Fruit fly (Drosophila melanogaster) whole organism, embryonic: ENCODE results near the gene mil.

Experiments used
- B-H2 ChIP-seq: fragments of 200-800 bp; sonication (Bioruptor generic); optimal IDR thresholded peaks from 2 replicates; lab custom pipeline; 2018; ENCODE audit warnings: missing biosample characterization, mild to moderate bottlenecking, missing genetic modification characterization
- CG10321 ChIP-seq: fragments of 200-800 bp; sonication (Bioruptor generic); IDR thresholded peaks from 2 replicates; pipeline ENCODE4 v1.3.6; 2022; ENCODE audit warnings: missing biosample characterization, missing genetic modification characterization
- CG10543 ChIP-seq: fragments of 200-800 bp; sonication (Bioruptor generic); optimal IDR thresholded peaks from 3 replicates; lab custom pipeline; 2017; ENCODE audit warnings: missing biosample characterization, mild to moderate bottlenecking, missing genetic modification characterization, moderate library complexity
- CG11247 ChIP-seq: fragments of 200-800 bp; sonication (Bioruptor generic); IDR thresholded peaks from 2 replicates; pipeline ENCODE4 v1.3.6; 2022; ENCODE audit warnings: missing biosample characterization, missing genetic modification characterization
- CG1233 ChIP-seq: fragments of 200-800 bp; sonication (Bioruptor generic); optimal IDR thresholded peaks from 4 replicates; lab custom pipeline; 2018; ENCODE audit warnings: missing biosample characterization, mild to moderate bottlenecking, missing genetic modification characterization
- CG12659 ChIP-seq: fragments of 200-800 bp; sonication (Bioruptor generic); optimal IDR thresholded peaks from 3 replicates; lab custom pipeline; 2017; ENCODE audit warnings: mild to moderate bottlenecking, missing biosample characterization, missing genetic modification reagents, missing genetic modification characterization
- CG12744 ChIP-seq: fragments of 200-800 bp; sonication (Bioruptor generic); optimal IDR thresholded peaks from 2 replicates; lab custom pipeline; 2016; ENCODE audit warnings: missing biosample characterization, missing genetic modification characterization
- CG13624 ChIP-seq: fragments of 200-800 bp; sonication (Bioruptor generic); optimal IDR thresholded peaks from 2 replicates; lab custom pipeline; 2016; ENCODE audit warnings: missing biosample characterization, missing genetic modification characterization
- CG14050 ChIP-seq: fragments of 200-800 bp; sonication (Bioruptor generic); IDR thresholded peaks from 3 replicates; pipeline ENCODE4 v1.3.6; 2022; ENCODE audit warnings: missing biosample characterization, missing genetic modification characterization
- CG14667 ChIP-seq: fragments of 200-800 bp; sonication (Bioruptor generic); IDR thresholded peaks from 2 replicates; pipeline ENCODE4 v1.3.6; 2022; ENCODE audit warnings: missing biosample characterization, missing genetic modification characterization
- CG16863 ChIP-seq: fragments of 200-800 bp; sonication (Bioruptor generic); optimal IDR thresholded peaks from 3 replicates; lab custom pipeline; 2016; ENCODE audit warnings: missing biosample characterization, missing genetic modification characterization
- CG17912 ChIP-seq: fragments of 200-800 bp; sonication (Bioruptor generic); optimal IDR thresholded peaks from 2 replicates; lab custom pipeline; 2018; ENCODE audit warnings: missing biosample characterization, mild to moderate bottlenecking, missing genetic modification characterization
- CG18011 ChIP-seq: fragments of 200-800 bp; sonication (Bioruptor generic); optimal IDR thresholded peaks from 2 replicates; lab custom pipeline; 2017; ENCODE audit warnings: missing biosample characterization, missing genetic modification characterization, mild to moderate bottlenecking, moderate library complexity, missing genotype
- CG2199 ChIP-seq: fragments of 200-800 bp; sonication (Bioruptor generic); IDR thresholded peaks from 3 replicates; pipeline ENCODE4 v1.3.6; 2022; ENCODE audit warnings: missing biosample characterization, missing genetic modification characterization
- CG2712 ChIP-seq: fragments of 200-800 bp; optimal IDR thresholded peaks from 3 replicates; lab custom pipeline; 2019; ENCODE audit warnings: missing biosample characterization, mild to moderate bottlenecking, missing genetic modification characterization, moderate library complexity
- CG30403 ChIP-seq: fragments of 200-800 bp; sonication (Bioruptor generic); optimal IDR thresholded peaks from 3 replicates; lab custom pipeline; 2016; ENCODE audit warnings: missing biosample characterization, missing genetic modification characterization
- CG33213 ChIP-seq: fragments of 200-800 bp; sonication (Bioruptor generic); optimal IDR thresholded peaks from 3 replicates; lab custom pipeline; 2016; ENCODE audit warnings: missing biosample characterization, missing genetic modification characterization
- CG3838 ChIP-seq: fragments of 200-800 bp; sonication (Bioruptor generic); optimal IDR thresholded peaks from 3 replicates; lab custom pipeline; 2016; ENCODE audit warnings: missing biosample characterization, missing genetic modification characterization
- CG4360 ChIP-seq: fragments of 200-800 bp; sonication (Bioruptor generic); IDR thresholded peaks from 2 replicates; pipeline ENCODE4 v1.3.6; 2022; ENCODE audit warnings: missing biosample characterization, missing genetic modification characterization
- CG4404 ChIP-seq: fragments of 200-800 bp; sonication (Bioruptor generic); IDR thresholded peaks from 2 replicates; pipeline ENCODE4 v1.3.6; 2022; ENCODE audit warnings: missing biosample characterization, missing genetic modification characterization
- CG7357 ChIP-seq: fragments of 200-800 bp; sonication (Bioruptor generic); IDR thresholded peaks from 3 replicates; pipeline ENCODE4 v1.3.6; 2022; ENCODE audit warnings: missing biosample characterization, missing genetic modification characterization
- CG7556 ChIP-seq: fragments of 200-800 bp; sonication (Bioruptor generic); optimal IDR thresholded peaks from 2 replicates; lab custom pipeline; 2017; ENCODE audit warnings: missing biosample characterization, mild to moderate bottlenecking, missing genetic modification characterization
- CG7963 ChIP-seq: fragments of 200-800 bp; sonication (Bioruptor generic); IDR thresholded peaks from 3 replicates; pipeline ENCODE4 v1.3.6; 2022; ENCODE audit warnings: missing biosample characterization, missing genetic modification characterization; ENCODE audit not compliant: partially characterized antibody
- CG8388 ChIP-seq: fragments of 200-800 bp; sonication (Bioruptor generic); optimal IDR thresholded peaks from 2 replicates; lab custom pipeline; 2019; ENCODE audit warnings: missing biosample characterization, mild to moderate bottlenecking, missing genetic modification characterization, moderate library complexity
- CG9797 ChIP-seq: fragments of 200-800 bp; sonication (Bioruptor generic); optimal IDR thresholded peaks from 3 replicates; lab custom pipeline; 2018; ENCODE audit warnings: missing biosample characterization, mild to moderate bottlenecking, missing genetic modification characterization
- CG9876 ChIP-seq: fragments of 200-800 bp; sonication (Bioruptor generic); optimal IDR thresholded peaks from 2 replicates; lab custom pipeline; 2016; ENCODE audit warnings: missing biosample characterization, missing genetic modification characterization
- CoRest ChIP-seq: fragments of 200-800 bp; sonication (Bioruptor generic); optimal IDR thresholded peaks from 3 replicates; lab custom pipeline; 2018; ENCODE audit warnings: missing biosample characterization, mild to moderate bottlenecking, missing genetic modification characterization, moderate library complexity
- Dad ChIP-seq: fragments of 200-800 bp; sonication (Bioruptor generic); optimal IDR thresholded peaks from 3 replicates; lab custom pipeline; 2016; ENCODE audit warnings: missing biosample characterization, missing genetic modification characterization
- Dll ChIP-seq: fragments of 200-800 bp; sonication (Bioruptor generic); IDR thresholded peaks from 4 replicates; pipeline ENCODE4 v1.3.6; 2022; ENCODE audit warnings: missing biosample characterization, missing genetic modification characterization; ENCODE audit not compliant: partially characterized antibody
- E2f2 ChIP-seq: fragments of 200-800 bp; sonication (Bioruptor generic); IDR thresholded peaks from 2 replicates; pipeline ENCODE4 v1.3.6; 2022; ENCODE audit warnings: missing biosample characterization, missing genetic modification characterization
- HLHmδ ChIP-seq: fragments of 200-800 bp; sonication (Bioruptor generic); optimal IDR thresholded peaks from 2 replicates; lab custom pipeline; 2018; ENCODE audit warnings: missing biosample characterization, mild to moderate bottlenecking, missing genetic modification characterization, moderate library complexity
- Hand ChIP-seq: fragments of 200-800 bp; sonication (Bioruptor generic); optimal IDR thresholded peaks from 2 replicates; lab custom pipeline; 2017; ENCODE audit warnings: mild to moderate bottlenecking, missing biosample characterization, missing genetic modification reagents, missing genetic modification characterization
- Mad ChIP-seq: fragments of 200-800 bp; sonication (Bioruptor generic); optimal IDR thresholded peaks from 2 replicates; lab custom pipeline; 2016; ENCODE audit warnings: missing biosample characterization, missing genetic modification characterization
- Myb ChIP-seq: fragments of 200-800 bp; sonication (Bioruptor generic); optimal IDR thresholded peaks from 2 replicates; lab custom pipeline; 2016; ENCODE audit warnings: missing biosample characterization, missing genetic modification characterization
- Neu2 ChIP-seq: fragments of 200-800 bp; sonication (Bioruptor generic); optimal IDR thresholded peaks from 3 replicates; lab custom pipeline; 2016; ENCODE audit warnings: missing biosample characterization, missing genetic modification characterization, borderline replicate concordance
- Scr ChIP-seq: fragments of 200-800 bp; sonication (Bioruptor generic); IDR thresholded peaks from 2 replicates; pipeline ENCODE4 v1.3.6; 2022; ENCODE audit warnings: missing biosample characterization, missing genetic modification characterization; ENCODE audit not compliant: partially characterized antibody
- ash1 ChIP-seq: fragments of 200-800 bp; sonication (Bioruptor generic); optimal IDR thresholded peaks from 2 replicates; lab custom pipeline; 2018; ENCODE audit warnings: missing biosample characterization, mild to moderate bottlenecking, missing genetic modification characterization
- cg ChIP-seq: fragments of 200-800 bp; sonication (Bioruptor generic); optimal IDR thresholded peaks from 3 replicates; lab custom pipeline; 2019; ENCODE audit warnings: missing biosample characterization, mild to moderate bottlenecking, missing genetic modification characterization, moderate library complexity
- ewg ChIP-seq: fragments of 200-800 bp; sonication (Bioruptor generic); optimal IDR thresholded peaks from 3 replicates; lab custom pipeline; 2017; ENCODE audit warnings: mild to moderate bottlenecking, missing biosample characterization, missing genetic modification reagents, missing genetic modification characterization
- gcm ChIP-seq: fragments of 200-800 bp; sonication (Bioruptor generic); optimal IDR thresholded peaks from 2 replicates; lab custom pipeline; 2019; ENCODE audit warnings: missing biosample characterization, mild to moderate bottlenecking, missing genetic modification characterization, moderate library complexity
- jumu ChIP-seq: fragments of 200-800 bp; sonication (Bioruptor generic); optimal IDR thresholded peaks from 3 replicates; lab custom pipeline; 2016; ENCODE audit warnings: missing biosample characterization, missing genetic modification characterization
- kay ChIP-seq: fragments of 200-800 bp; sonication (Bioruptor generic); optimal IDR thresholded peaks from 2 replicates; lab custom pipeline; 2016; ENCODE audit warnings: missing biosample characterization, missing genetic modification characterization
- ken ChIP-seq: fragments of 200-800 bp; sonication (Bioruptor generic); IDR thresholded peaks from 3 replicates; pipeline ENCODE4 v1.3.6; 2022; ENCODE audit warnings: missing biosample characterization, missing genetic modification characterization
- nerfin-2 ChIP-seq: fragments of 200-800 bp; sonication (Bioruptor generic); IDR thresholded peaks from 2 replicates; pipeline ENCODE4 v1.3.6; 2022; ENCODE audit warnings: missing biosample characterization, missing genetic modification characterization; ENCODE audit not compliant: partially characterized antibody
- oc ChIP-seq: fragments of 200-800 bp; sonication (Bioruptor generic); optimal IDR thresholded peaks from 2 replicates; lab custom pipeline; 2018; ENCODE audit warnings: missing biosample characterization, mild to moderate bottlenecking, missing genetic modification characterization, moderate library complexity
- pb ChIP-seq: fragments of 200-800 bp; sonication (Bioruptor generic); optimal IDR thresholded peaks from 3 replicates; lab custom pipeline; 2016; ENCODE audit warnings: missing biosample characterization, missing genetic modification characterization
- stwl ChIP-seq: fragments of 200-800 bp; sonication (Bioruptor generic); optimal IDR thresholded peaks from 3 replicates; lab custom pipeline; 2018; ENCODE audit warnings: missing biosample characterization, mild to moderate bottlenecking, missing genetic modification characterization, moderate library complexity
- tap ChIP-seq: fragments of 200-800 bp; optimal IDR thresholded peaks from 3 replicates; lab custom pipeline; 2019; ENCODE audit warnings: missing biosample characterization, mild to moderate bottlenecking, missing genetic modification characterization, moderate library complexity
- wek ChIP-seq: fragments of 200-800 bp; sonication (Bioruptor generic); optimal IDR thresholded peaks from 3 replicates; lab custom pipeline; 2018; ENCODE audit warnings: missing biosample characterization, mild to moderate bottlenecking, missing genetic modification characterization, moderate library complexity
- wor ChIP-seq: fragments of 200-800 bp; sonication (Bioruptor generic); IDR thresholded peaks from 2 replicates; pipeline ENCODE4 v1.3.6; 2022; ENCODE audit warnings: missing biosample characterization, missing genetic modification characterization

The mil gene

DNA sequence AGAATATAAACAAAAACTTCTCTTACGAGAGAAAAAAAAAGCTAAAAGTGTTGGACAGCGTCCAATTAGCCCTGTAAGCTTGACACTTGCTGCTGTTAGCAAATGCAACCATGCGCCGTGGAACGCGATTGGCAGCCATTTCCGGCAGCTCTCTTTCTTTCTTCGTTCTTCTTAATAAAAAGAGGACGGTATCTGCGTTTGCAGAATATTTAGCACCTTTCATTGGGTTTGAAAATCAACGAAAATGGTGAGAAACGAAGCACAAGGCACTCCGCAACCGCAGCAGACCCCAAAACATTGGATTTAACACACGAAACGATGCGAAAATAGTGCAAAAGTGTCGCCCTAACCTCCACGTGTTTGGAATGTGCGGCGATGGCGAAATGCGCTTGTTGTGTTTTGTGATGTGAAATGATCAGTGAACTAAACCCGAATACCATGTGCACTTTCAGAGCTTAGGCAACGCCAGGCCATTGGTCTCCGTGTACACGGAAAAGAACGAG lies 10.5 kb downstream of the mil start, which contains the start of gene RpL4 (continued):
- TF ChIP-seq Dll (GFP tag; lab: Robert Waterston, UW) (no peak), CG8388 (GFP tag; lab: Kevin White, UChicago) (peak; percentile 71), CG17912 (GFP tag; lab: Kevin White, UChicago) (peak; percentile 96), CG33213 (GFP tag; lab: Kevin White, UChicago) (peak; percentile 98), CG12659 (peak; percentile 93), kay (GFP tag; lab: Kevin White, UChicago) (no peak), CG10543 (GFP tag; lab: Kevin White, UChicago) (peak; percentile 93), E2f2 (GFP tag; lab: Robert Waterston, UW) (peak; percentile 51), Myb (peak; percentile 43), CG10321 (peak; percentile 51; the same call in 1 of the 2 replicates), CG2199 (GFP tag; lab: Robert Waterston, UW) (no peak), CG4404 (0 out of 2 replicates have a peak, but pooled peaks have one; percentile 27), CG14667 (GFP tag; lab: Robert Waterston, UW) (no peak), Scr (peak; percentile 38; the same call in 1 of the 2 replicates), jumu (GFP tag; lab: Kevin White, UChicago) (no peak), ewg (GFP tag; lab: Kevin White, UChicago) (peak; percentile 85), CG2712 (tag; lab: Kevin White, UChicago) (peak; percentile 40), wek (peak; percentile 87), oc (peak; percentile 44), CG9797 (GFP tag; lab: Kevin White, UChicago) (peak; percentile 27), stwl (tag; lab: Kevin White, UChicago) (peak; percentile 69), CG9876 (GFP tag; lab: Kevin White, UChicago) (peak; percentile 71), tap (tag; lab: Kevin White, UChicago) (no peak), CG7963 (GFP tag; lab: Robert Waterston, UW) (no peak), CG14050 (GFP tag; lab: Robert Waterston, UW) (peak; percentile 57; the same call in 2 of the 3 replicates), CoRest (tag; lab: Kevin White, UChicago) (peak; percentile 75), gcm (peak; percentile 65), Neu2 (GFP tag; lab: Kevin White, UChicago) (no peak), CG13624 (GFP tag; lab: Kevin White, UChicago) (peak; percentile 86), B-H2 (GFP tag; lab: Kevin White, UChicago) (peak; percentile 96), CG16863 (GFP tag; lab: Kevin White, UChicago) (peak; percentile 61), CG3838 (GFP tag; lab: Kevin White, UChicago) (peak; percentile 77), CG7556 (GFP tag; lab: Kevin White, UChicago) (peak; percentile 67), CG7357 (GFP tag; lab: Robert Waterston, UW) (no peak), CG30403 (GFP tag; lab: Kevin White, UChicago) (peak; percentile 60), ash1 (peak; percentile 64), CG18011 (GFP tag; lab: Kevin White, UChicago) (peak; percentile 81), CG4360 (GFP tag; lab: Robert Waterston, UW) (no peak; the same call in 1 of the 2 replicates), CG11247 (peak; percentile 85), cg (GFP tag; lab: Kevin White, UChicago) (no peak), wor (no peak; the same call in 1 of the 2 replicates), Hand (GFP tag; lab: Kevin White, UChicago) (peak; percentile 80), pb (peak; percentile 82), HLHmδ (GFP tag; lab: Kevin White, UChicago) (peak; percentile 99), nerfin-2 (GFP tag; lab: Robert Waterston, UW) (no peak), Dad (GFP tag; lab: Kevin White, UChicago) (peak; percentile 85), CG1233 (GFP tag; lab: Kevin White, UChicago) (peak; percentile 92), Mad (GFP tag; lab: Kevin White, UChicago) (peak; percentile 79), CG12744 (GFP tag; lab: Kevin White, UChicago) (peak; percentile 78), ken (GFP tag; lab: Robert Waterston, UW) (peak; percentile 83)
